Fruit fly (Drosophila melanogaster) whole organism, wandering third instar larva: ENCODE results near the gene CG14543.

ENCODE experiments used
- Abd-B ChIP-seq: fragments of >200 bp; optimal IDR thresholded peaks from 2 replicates; lab custom pipeline; 2017; ENCODE audit warnings: missing biosample characterization, missing genetic modification characterization
- CG32264 ChIP-seq: fragments of 200-800 bp; sonication (Bioruptor generic); optimal IDR thresholded peaks from 2 replicates; lab custom pipeline; 2016; ENCODE audit warnings: missing biosample characterization, missing genetic modification characterization
- CG9705 ChIP-seq: fragments of 200-800 bp; sonication (Bioruptor generic); optimal IDR thresholded peaks from 2 replicates; lab custom pipeline; 2018; ENCODE audit warnings: missing biosample characterization, mild to moderate bottlenecking, missing genetic modification characterization
- CrebA ChIP-seq: fragments of 200-800 bp; sonication (Bioruptor generic); optimal IDR thresholded peaks from 2 replicates; lab custom pipeline; 2016; ENCODE audit warnings: missing biosample characterization, mild to moderate bottlenecking, missing genetic modification characterization, borderline replicate concordance
- Dfd ChIP-seq: fragments of >200 bp; optimal IDR thresholded peaks from 2 replicates; lab custom pipeline; 2017; ENCODE audit warnings: missing biosample characterization, missing genetic modification characterization
- Dif ChIP-seq: fragments of 200-275, 200-300 bp; sonication (Bioruptor generic); optimal IDR thresholded peaks from 2 replicates; lab custom pipeline; 2018; ENCODE audit warnings: missing biosample characterization, missing genetic modification characterization; ENCODE audit not compliant: partially characterized antibody
- GATAd ChIP-seq: sonication (Bioruptor generic); optimal IDR thresholded peaks from 2 replicates; lab custom pipeline; 2016; ENCODE audit warnings: missing biosample characterization, missing genetic modification characterization
- HLH106 ChIP-seq: fragments of 200-800 bp; optimal IDR thresholded peaks from 3 replicates; lab custom pipeline; 2019; ENCODE audit warnings: missing biosample characterization, mild to moderate bottlenecking, missing genetic modification characterization, moderate library complexity
- Hnf4 ChIP-seq: fragments of 200-800 bp; sonication (Bioruptor generic); optimal IDR thresholded peaks from 2 replicates; lab custom pipeline; 2016; ENCODE audit warnings: missing biosample characterization, mild to moderate bottlenecking, missing genetic modification characterization
- Hr78 ChIP-seq: fragments of >200 bp; optimal IDR thresholded peaks from 2 replicates; lab custom pipeline; 2017; ENCODE audit warnings: missing biosample characterization, missing genetic modification characterization
- Hr83 ChIP-seq: fragments of 200-300 bp; sonication (Bioruptor generic); optimal IDR thresholded peaks from 2 replicates; lab custom pipeline; 2016; ENCODE audit warnings: missing biosample characterization, mild to moderate bottlenecking, missing genetic modification characterization, moderate library complexity; ENCODE audit not compliant: poor library complexity, severe bottlenecking
- Jra ChIP-seq: sonication (Bioruptor generic); optimal IDR thresholded peaks from 2 replicates; lab custom pipeline; 2016; ENCODE audit warnings: missing biosample characterization, missing genetic modification characterization
- Mio ChIP-seq: sonication (Bioruptor generic); optimal IDR thresholded peaks from 2 replicates; lab custom pipeline; 2016; ENCODE audit warnings: missing biosample characterization, missing genetic modification characterization
- Myc ChIP-seq: fragments of >200 bp; optimal IDR thresholded peaks from 2 replicates; lab custom pipeline; 2017
- N ChIP-seq: fragments of >200 bp; optimal IDR thresholded peaks from 2 replicates; lab custom pipeline; 2018; ENCODE audit warnings: missing biosample characterization, missing external identifiers, missing genetic modification characterization
- OdsH ChIP-seq: fragments of 200-800 bp; sonication (Bioruptor generic); optimal IDR thresholded peaks from 2 replicates; lab custom pipeline; 2016; ENCODE audit warnings: missing biosample characterization, mild to moderate bottlenecking, missing genetic modification characterization
- Rel ChIP-seq, 2 experiments: fragments of 200-800 bp; sonication (Bioruptor generic) in 1 of 2; optimal IDR thresholded peaks; 2 replicates in 1 of 2; 3 replicates in 1 of 2; lab custom pipeline; 2016 to 2019; ENCODE audit warnings: mild to moderate bottlenecking in 2 of 2, missing biosample characterization in 2 of 2, missing genetic modification characterization in 2 of 2, moderate library complexity in 1 of 2
- Sp1 ChIP-seq: fragments of 200-800 bp; sonication (Bioruptor generic); optimal IDR thresholded peaks from 3 replicates; lab custom pipeline; 2019; ENCODE audit warnings: missing biosample characterization, mild to moderate bottlenecking, missing genetic modification characterization, moderate library complexity
- Vsx2 ChIP-seq: fragments of 200-300, 225-300 bp; sonication (Bioruptor generic); optimal IDR thresholded peaks from 2 replicates; lab custom pipeline; 2018; ENCODE audit warnings: missing biosample characterization, missing genetic modification characterization; ENCODE audit not compliant: partially characterized antibody
- br ChIP-seq: fragments of 200-800 bp; sonication (Bioruptor generic); optimal IDR thresholded peaks from 2 replicates; lab custom pipeline; 2016; ENCODE audit warnings: missing biosample characterization, missing genetic modification characterization
- brk ChIP-seq: fragments of 200-800 bp; sonication (Bioruptor generic); optimal IDR thresholded peaks from 2 replicates; lab custom pipeline; 2016; ENCODE audit warnings: missing biosample characterization, mild to moderate bottlenecking, missing genetic modification characterization
- dl ChIP-seq, 2 experiments: fragments of 175-275, 200-275 bp in 1 of 2; fragments of 200-275 bp in 1 of 2; sonication (Bioruptor generic); optimal IDR thresholded peaks; lab custom pipeline; 2018; ENCODE audit warnings: mild to moderate bottlenecking in 2 of 2, missing biosample characterization in 2 of 2, missing genetic modification characterization in 2 of 2, moderate library complexity in 2 of 2; ENCODE audit not compliant: partially characterized antibody in 2 of 2, insufficient read depth in 1 of 2
- dmrt93B ChIP-seq: fragments of 200-800 bp; sonication (Bioruptor generic); optimal IDR thresholded peaks from 2 replicates; lab custom pipeline; 2018; ENCODE audit warnings: missing biosample characterization, mild to moderate bottlenecking, missing genetic modification characterization
- dsf ChIP-seq: sonication (Bioruptor generic); optimal IDR thresholded peaks from 2 replicates; lab custom pipeline; 2016; ENCODE audit warnings: missing biosample characterization, missing genetic modification characterization, borderline replicate concordance
- ey ChIP-seq: fragments of 200-800 bp; sonication (Bioruptor generic); optimal IDR thresholded peaks from 2 replicates; lab custom pipeline; 2016; ENCODE audit warnings: missing biosample characterization, missing genetic modification characterization
- foxo ChIP-seq, 2 experiments: fragments of 200-800 bp; sonication (Bioruptor generic); optimal IDR thresholded peaks; 2 replicates in 1 of 2; 3 replicates in 1 of 2; lab custom pipeline; 2016 to 2017; ENCODE audit warnings: missing biosample characterization in 2 of 2, missing genetic modification characterization in 2 of 2
- fru ChIP-seq: fragments of 200-800 bp; sonication (Bioruptor generic); optimal IDR thresholded peaks from 3 replicates; lab custom pipeline; 2016; ENCODE audit warnings: missing biosample characterization, mild to moderate bottlenecking, missing genetic modification characterization
- h ChIP-seq: fragments of 200-800 bp; sonication (Bioruptor generic); optimal IDR thresholded peaks from 3 replicates; lab custom pipeline; 2016; ENCODE audit warnings: missing biosample characterization, mild to moderate bottlenecking, missing genetic modification characterization
- jim ChIP-seq: fragments of 175-275, 200-325 bp; sonication (Bioruptor generic); optimal IDR thresholded peaks from 2 replicates; lab custom pipeline; 2016; ENCODE audit warnings: missing biosample characterization, mild to moderate bottlenecking, missing genetic modification characterization
- lola ChIP-seq: fragments of >200 bp; optimal IDR thresholded peaks from 2 replicates; lab custom pipeline; 2017; ENCODE audit warnings: missing biosample characterization, missing genetic modification characterization
- pan ChIP-seq: fragments of >200 bp; optimal IDR thresholded peaks from 2 replicates; lab custom pipeline; 2017
- psq ChIP-seq: fragments of 200-800 bp; sonication (Bioruptor generic); optimal IDR thresholded peaks from 3 replicates; lab custom pipeline; 2017; ENCODE audit warnings: missing biosample characterization, mild to moderate bottlenecking, missing genetic modification characterization, moderate library complexity
- rgr ChIP-seq: fragments of 200-800 bp; sonication (Bioruptor generic); optimal IDR thresholded peaks from 3 replicates; lab custom pipeline; 2016; ENCODE audit warnings: missing biosample characterization, mild to moderate bottlenecking, missing genetic modification characterization
- sage ChIP-seq: fragments of 200-800 bp; sonication (Bioruptor generic); optimal IDR thresholded peaks from 2 replicates; lab custom pipeline; 2016; ENCODE audit warnings: missing biosample characterization, mild to moderate bottlenecking, missing genetic modification characterization
- sv ChIP-seq: fragments of 200-800 bp; sonication (Bioruptor generic); optimal IDR thresholded peaks from 3 replicates; lab custom pipeline; 2016; ENCODE audit warnings: missing biosample characterization, missing genetic modification characterization
- tai ChIP-seq: sonication (Bioruptor generic); optimal IDR thresholded peaks from 2 replicates; lab custom pipeline; 2016; ENCODE audit warnings: missing biosample characterization, missing genetic modification characterization
- usp ChIP-seq: fragments of >200 bp; optimal IDR thresholded peaks from 2 replicates; lab custom pipeline; 2017; ENCODE audit warnings: missing biosample characterization, missing genetic modification characterization
- woc ChIP-seq: sonication (Bioruptor generic); optimal IDR thresholded peaks from 2 replicates; lab custom pipeline; 2016; ENCODE audit warnings: missing biosample characterization, mild to moderate bottlenecking, missing genetic modification characterization

The CG14543 gene

dm6 chr3R:26056381-26056780, at the start of gene CG14543, which contains the start of gene Sld5:
CG14543 (plus strand) TSS chr3R:26056630.
Sld5 (minus strand) TSS chr3R:26056547.
- no peak for TF ChIP-seq dmrt93B (GFP tag; lab: Kevin White, UChicago)
- no peak for TF ChIP-seq dsf (GFP tag; lab: Kevin White, UChicago)
- no peak for TF ChIP-seq psq
- no peak for TF ChIP-seq Vsx2 (GFP tag; lab: Kevin White, UChicago)
- TF ChIP-seq Sp1 (GFP tag; lab: Kevin White, UChicago) = peak; percentile 2
- TF ChIP-seq Hnf4 (GFP tag; lab: Kevin White, UChicago) = peak; percentile 44
- no peak for TF ChIP-seq brk (GFP tag; lab: Kevin White, UChicago)
- TF ChIP-seq tai (GFP tag; lab: Kevin White, UChicago) = no peak
- no peak for TF ChIP-seq Rel (GFP tag; optimal IDR thresholded peaks at IDR 0.05; lab: Kevin White, UChicago)
- TF ChIP-seq Rel (tag; optimal IDR thresholded peaks at IDR 0.05; lab: Kevin White, UChicago) = peak; percentile 2
- TF ChIP-seq h (GFP tag; lab: Kevin White, UChicago) = peak; percentile 38
- peak; percentile 10 for TF ChIP-seq br (GFP tag; lab: Kevin White, UChicago)
- TF ChIP-seq rgr (GFP tag; lab: Kevin White, UChicago) = peak; percentile 42
- peak in 1 of 2 experiments; percentile 37 for TF ChIP-seq foxo (GFP tag; optimal IDR thresholded peaks at IDR 0.05; lab: Kevin White, UChicago)

dm6 chr3R:26007298-26007697, 49.1 kb upstream of the CG14543 start:
- TF ChIP-seq tai (GFP tag; lab: Kevin White, UChicago) (no peak), psq (no peak), foxo (GFP tag; optimal IDR thresholded peaks at IDR 0.05; lab: Kevin White, UChicago) (no peak), pan (no peak), lola (GFP tag; lab: Kevin White, UChicago) (no peak)

dm6 chr3R:26007964-26008868, 48.2 kb upstream of the CG14543 start:
- peak; percentile 20 for TF ChIP-seq ey
- no peak for TF ChIP-seq usp (GFP tag; lab: Kevin White, UChicago)
- no peak for TF ChIP-seq dsf (GFP tag; lab: Kevin White, UChicago)
- TF ChIP-seq Myc (lab: Kevin White, UChicago) = no peak
- no peak for TF ChIP-seq HLH106
- TF ChIP-seq br (GFP tag; lab: Kevin White, UChicago) = peak; percentile 54
- no peak for TF ChIP-seq OdsH (GFP tag; lab: Kevin White, UChicago)
- no peak for TF ChIP-seq foxo (GFP tag; optimal IDR thresholded peaks at IDR 0.05; lab: Kevin White, UChicago)
- no peak for TF ChIP-seq Mio (GFP tag; lab: Kevin White, UChicago)
- TF ChIP-seq Abd-B (GFP tag; lab: Kevin White, UChicago) = no peak
- no peak for TF ChIP-seq pan
- no peak for TF ChIP-seq Hr83 (GFP tag; lab: Kevin White, UChicago)
- no peak for TF ChIP-seq Hr78 (GFP tag; lab: Kevin White, UChicago)
- TF ChIP-seq Hnf4 (GFP tag; lab: Kevin White, UChicago) = no peak
- TF ChIP-seq Sp1 (GFP tag; lab: Kevin White, UChicago) = peak; percentile 70
- no peak for TF ChIP-seq dmrt93B (GFP tag; lab: Kevin White, UChicago)
- TF ChIP-seq CG9705 (GFP tag; lab: Kevin White, UChicago) = peak; percentile 2
- peak; percentile 42 for TF ChIP-seq woc
- no peak for TF ChIP-seq rgr (GFP tag; lab: Kevin White, UChicago)
- no peak for TF ChIP-seq N (GFP tag; lab: Kevin White, UChicago)
- TF ChIP-seq sv = no peak
- no peak for TF ChIP-seq GATAd (GFP tag; lab: Kevin White, UChicago)
- peak; percentile 34 to 51 for TF ChIP-seq dl (GFP tag; optimal IDR thresholded peaks at IDR 0.05; lab: Kevin White, UChicago; ENCODE audit: insufficient read depth in 1 of 2, partially characterized antibody in 2 of 2)
- no peak for TF ChIP-seq Jra (GFP tag; lab: Kevin White, UChicago)
- TF ChIP-seq Rel (GFP tag; optimal IDR thresholded peaks at IDR 0.05; lab: Kevin White, UChicago) = peak; percentile 14
- peak; percentile 87 for TF ChIP-seq Rel (tag; optimal IDR thresholded peaks at IDR 0.05; lab: Kevin White, UChicago)
- TF ChIP-seq fru (GFP tag; lab: Kevin White, UChicago) = peak; percentile 18
- no peak for TF ChIP-seq tai (GFP tag; lab: Kevin White, UChicago)
- peak; percentile 10 for TF ChIP-seq brk (GFP tag; lab: Kevin White, UChicago)
- TF ChIP-seq Vsx2 (GFP tag; lab: Kevin White, UChicago) = no peak
- TF ChIP-seq h (GFP tag; lab: Kevin White, UChicago) = peak; percentile 87
- peak; percentile 59 for TF ChIP-seq Dfd (GFP tag; lab: Kevin White, UChicago)
- TF ChIP-seq jim (GFP tag; lab: Kevin White, UChicago) = peak; percentile 48
- TF ChIP-seq CrebA (GFP tag; lab: Kevin White, UChicago) = no peak
- no peak for TF ChIP-seq sage
- no peak for TF ChIP-seq lola (GFP tag; lab: Kevin White, UChicago)
- TF ChIP-seq psq = no peak
- TF ChIP-seq Dif (GFP tag; lab: Kevin White, UChicago) = no peak
- TF ChIP-seq CG32264 (GFP tag; lab: Kevin White, UChicago) = no peak
